Worm (Caenorhabditis elegans): ENCODE measurements around the gene srx-47.

The srx-47 gene

DNA sequence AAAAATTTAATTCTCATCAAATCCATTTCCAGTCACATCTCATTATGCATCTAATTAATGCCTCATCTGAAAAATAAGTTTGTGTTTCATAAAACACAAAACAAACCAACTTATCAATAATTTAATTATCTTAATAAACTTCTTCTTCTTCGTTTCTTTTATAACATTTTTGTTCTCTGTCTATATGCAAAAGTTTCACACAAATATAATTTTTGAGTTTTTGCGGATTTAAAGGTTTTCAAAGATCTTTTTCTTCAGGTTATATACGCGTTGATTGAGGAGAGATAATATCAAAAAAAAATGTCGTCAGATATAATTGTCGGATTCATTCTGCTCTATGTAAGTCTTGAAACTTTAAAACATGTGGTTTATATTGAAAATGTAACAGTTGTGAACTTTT is at the start of gene srx-47:
Gene srx-47, plus strand, starts transcription at position 301 of the 400 bp plus-strand sequence.
- TF ChIP-seq ceh-28 (tag; optimal IDR thresholded peaks at IDR 0.05): no peak
- TF ChIP-seq lsy-12 (tag; optimal IDR thresholded peaks at IDR 0.05): no peak
- TF ChIP-seq unc-62 (GFP tag; optimal IDR thresholded peaks at IDR 0.05): no peak
- no peak for TF ChIP-seq nhr-67 (tag; optimal IDR thresholded peaks at IDR 0.05)
- TF ChIP-seq ztf-4 (tag; optimal IDR thresholded peaks at IDR 0.05): no peak
- no peak for TF ChIP-seq nhr-25 (tag; optimal IDR thresholded peaks at IDR 0.05)

DNA sequence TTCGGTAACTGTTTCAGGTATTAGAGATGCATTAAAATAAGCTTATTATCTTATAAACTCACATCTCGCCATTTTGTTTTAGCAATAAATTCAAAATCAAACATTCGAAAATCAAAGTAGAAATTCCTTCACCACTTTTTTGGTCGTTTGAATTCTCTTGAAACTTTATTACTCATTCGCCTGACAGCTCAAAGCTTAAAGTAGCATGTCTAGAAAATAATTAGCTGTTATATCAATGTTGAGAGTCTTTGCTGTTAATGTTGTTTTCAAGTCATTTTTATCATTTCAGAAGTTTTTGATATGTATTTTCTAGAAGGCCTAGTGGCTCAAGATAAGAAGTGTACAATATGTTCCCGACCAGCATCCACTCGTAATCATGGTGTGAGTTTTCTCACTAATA is 46.8 kb upstream of the srx-47 start, which contains the start of gene nhr-39:
Gene nhr-39, plus strand, starts transcription at position 301 of the 400 bp plus-strand sequence.
- TF ChIP-seq aly-2 (tag; optimal IDR thresholded peaks at IDR 0.05): no peak
- no peak for TF ChIP-seq sea-2 (GFP tag; optimal IDR thresholded peaks at IDR 0.05)
- no peak for TF ChIP-seq ceh-28 (tag; optimal IDR thresholded peaks at IDR 0.05)
- TF ChIP-seq snpc-4 (tag; optimal IDR thresholded peaks at IDR 0.05): no peak
- TF ChIP-seq hmg-11 (tag; optimal IDR thresholded peaks at IDR 0.05): no peak
- TF ChIP-seq jun-1 (tag; optimal IDR thresholded peaks at IDR 0.05): no peak
- no peak for TF ChIP-seq ztf-4 (tag; optimal IDR thresholded peaks at IDR 0.05)
- TF ChIP-seq fkh-2 (tag; optimal IDR thresholded peaks at IDR 0.05): no peak
- TF ChIP-seq egl-27 (tag; optimal IDR thresholded peaks at IDR 0.05): no peak
- no peak for TF ChIP-seq elt-1 (tag; optimal IDR thresholded peaks at IDR 0.05)
- TF ChIP-seq nhr-12 (tag; optimal IDR thresholded peaks at IDR 0.05): no peak
- no peak for TF ChIP-seq nhr-67 (tag; optimal IDR thresholded peaks at IDR 0.05)
- TF ChIP-seq elt-2 (tag; optimal IDR thresholded peaks at IDR 0.05): no peak
- TF ChIP-seq ceh-9 (tag; optimal IDR thresholded peaks at IDR 0.05): no peak
- TF ChIP-seq lsy-12 (tag; optimal IDR thresholded peaks at IDR 0.05): no peak
- TF ChIP-seq mml-1 (tag; optimal IDR thresholded peaks at IDR 0.05): no peak
- TF ChIP-seq unc-62 (GFP tag; optimal IDR thresholded peaks at IDR 0.05): no peak

DNA sequence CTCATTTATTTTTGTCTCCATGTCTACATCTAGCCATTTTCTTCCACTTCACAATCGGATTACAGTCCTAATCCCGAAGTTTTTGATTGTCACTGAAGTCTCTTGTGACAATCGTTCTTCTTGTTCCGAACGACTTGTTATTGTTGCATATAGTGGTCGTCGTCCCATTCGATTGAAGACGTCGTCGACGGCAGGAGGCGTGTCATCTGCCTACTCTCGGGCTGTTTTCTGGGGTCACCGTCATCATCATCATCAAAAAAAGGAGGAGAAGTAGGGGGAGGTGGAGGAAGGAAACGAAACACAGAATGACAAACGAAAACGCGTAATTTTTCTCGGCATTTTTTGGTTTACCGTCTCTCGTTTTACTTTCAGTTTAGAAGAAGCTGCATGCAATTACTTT is 44.7 kb upstream of the srx-47 start, which contains the start of gene F44A2.3:
Gene F44A2.3, plus strand, starts transcription at position 301 of the 400 bp plus-strand sequence.
- TF ChIP-seq zag-1 (tag; optimal IDR thresholded peaks at IDR 0.05) (no peak), lsy-12 (tag; optimal IDR thresholded peaks at IDR 0.05) (no peak), ceh-82 (tag; optimal IDR thresholded peaks at IDR 0.05) (no peak), egl-5 (tag; optimal IDR thresholded peaks at IDR 0.05) (no peak), ceh-9 (tag; optimal IDR thresholded peaks at IDR 0.05) (no peak), R02D3.7 (tag; optimal IDR thresholded peaks at IDR 0.05) (no peak), pqm-1 (tag; optimal IDR thresholded peaks at IDR 0.05) (no peak), nhr-76 (tag; optimal IDR thresholded peaks at IDR 0.05) (no peak), ztf-4 (tag; optimal IDR thresholded peaks at IDR 0.05) (no peak), nhr-43 (tag; optimal IDR thresholded peaks at IDR 0.05; ENCODE audit: poor library complexity, severe bottlenecking) (no peak), pha-4 (tag; optimal IDR thresholded peaks at IDR 0.05) (no peak), nfya-1 (tag; optimal IDR thresholded peaks at IDR 0.05; ENCODE audit: insufficient read depth) (no peak), unc-62 (GFP tag; optimal IDR thresholded peaks at IDR 0.05) (no peak), nhr-28 (tag; optimal IDR thresholded peaks at IDR 0.05) (no peak), elt-1 (tag; optimal IDR thresholded peaks at IDR 0.05) (no peak)

DNA sequence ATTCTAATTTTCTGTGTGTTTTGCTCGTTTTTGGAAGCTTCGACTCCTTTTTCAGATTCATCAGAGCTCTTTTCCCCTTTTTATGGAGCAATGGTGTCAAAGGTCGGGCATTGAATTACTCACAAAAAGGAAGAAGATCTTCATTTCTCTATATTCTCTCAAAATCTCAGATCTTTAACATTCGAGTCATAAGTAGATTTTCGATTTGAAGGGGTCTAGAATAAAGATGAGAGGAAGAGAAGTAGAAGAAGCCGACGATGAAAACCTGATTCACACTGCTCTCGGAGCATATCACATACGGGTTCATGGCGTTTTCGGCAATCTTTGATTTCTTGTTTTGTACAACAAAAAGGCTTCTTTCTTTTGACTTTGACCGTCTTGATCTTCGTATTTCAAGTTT is 37.4 kb upstream of the srx-47 start:
- TF ChIP-seq nhr-12 (tag; optimal IDR thresholded peaks at IDR 0.05) (no peak), pha-4 (tag; optimal IDR thresholded peaks at IDR 0.05) (no peak), fkh-10 (GFP tag; optimal IDR thresholded peaks at IDR 0.05) (peak; percentile 79)

DNA sequence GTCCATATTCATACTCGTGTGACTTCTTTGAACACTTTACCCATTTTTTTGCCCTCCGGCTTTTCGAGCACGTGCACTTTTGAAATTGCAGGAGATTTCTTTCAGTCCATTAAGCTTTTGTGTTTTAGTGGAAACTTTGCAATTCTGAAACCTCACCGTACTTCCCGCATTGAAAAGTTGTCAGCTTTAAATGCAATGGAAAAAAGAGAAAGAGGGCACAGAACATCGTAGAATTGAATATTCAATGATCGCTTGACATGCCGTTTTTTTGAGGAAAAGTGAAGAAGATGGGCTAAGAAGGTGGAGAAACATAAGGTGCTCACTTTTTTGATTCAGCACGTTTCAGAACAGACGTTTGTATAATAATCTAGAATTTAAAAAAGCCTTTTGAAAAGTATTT is 35.4 kb upstream of the srx-47 start:
- TF ChIP-seq fkh-2 (tag; optimal IDR thresholded peaks at IDR 0.05): no peak
- TF ChIP-seq ztf-11 (tag; optimal IDR thresholded peaks at IDR 0.05): no peak
- no peak for TF ChIP-seq elt-2 (tag; optimal IDR thresholded peaks at IDR 0.05)
- no peak for TF ChIP-seq R02D3.7 (tag; optimal IDR thresholded peaks at IDR 0.05)
- TF ChIP-seq egl-5 (tag; optimal IDR thresholded peaks at IDR 0.05): no peak
- no peak for TF ChIP-seq nhr-237 (tag; optimal IDR thresholded peaks at IDR 0.05)
- no peak for TF ChIP-seq nhr-25 (tag; optimal IDR thresholded peaks at IDR 0.05)
- no peak for TF ChIP-seq ama-1 (optimal IDR thresholded peaks at IDR 0.05)
- no peak for TF ChIP-seq nhr-67 (tag; optimal IDR thresholded peaks at IDR 0.05)
- TF ChIP-seq pha-4 (tag; optimal IDR thresholded peaks at IDR 0.05): no peak
- no peak for TF ChIP-seq daf-12 (tag; optimal IDR thresholded peaks at IDR 0.05)
- no peak for TF ChIP-seq nfya-1 (tag; optimal IDR thresholded peaks at IDR 0.05; ENCODE audit: insufficient read depth)
- TF ChIP-seq nhr-28 (tag; optimal IDR thresholded peaks at IDR 0.05): no peak
- no peak for TF ChIP-seq zag-1 (tag; optimal IDR thresholded peaks at IDR 0.05)
- no peak for TF ChIP-seq unc-62 (GFP tag; optimal IDR thresholded peaks at IDR 0.05)
- no peak for TF ChIP-seq nhr-23 (tag; optimal IDR thresholded peaks at IDR 0.05)
- TF ChIP-seq elt-1 (tag; optimal IDR thresholded peaks at IDR 0.05): no peak
